Worm (Caenorhabditis elegans) whole organism, L1 larva: Measurements from ENCODE around the gene ZK1320.3.

Experiments
- C16A3.4 ChIP-seq: fragments of 150-350 bp; optimal IDR thresholded peaks from 2 replicates; lab custom pipeline; 2014; ENCODE audit warnings: missing biosample characterization, missing genetic modification characterization
- C34B4.2 ChIP-seq: sonication (generic microtip); optimal IDR thresholded peaks from 2 replicates; lab custom pipeline; 2017; ENCODE audit warnings: mild to moderate bottlenecking, missing genetic modification characterization, missing compliant biosample characterization
- F16B12.6 ChIP-seq: fragments of 150-350 bp; optimal IDR thresholded peaks from 2 replicates; lab custom pipeline; 2014; ENCODE audit warnings: missing biosample characterization, missing genetic modification characterization
- Y116A8C.19 ChIP-seq: sonication (generic microtip); optimal IDR thresholded peaks from 2 replicates; lab custom pipeline; 2016; ENCODE audit warnings: missing compliant biosample characterization, missing genetic modification characterization, borderline replicate concordance
- aha-1 ChIP-seq: fragments of 150-350 bp; optimal IDR thresholded peaks from 2 replicates; lab custom pipeline; 2014; ENCODE audit warnings: missing biosample characterization, missing genetic modification characterization
- alr-1 ChIP-seq: fragments of 200-800 bp; sonication (Bioruptor generic); optimal IDR thresholded peaks from 2 replicates; lab custom pipeline; 2018; ENCODE audit warnings: borderline replicate concordance, mild to moderate bottlenecking, missing genetic modification characterization, missing compliant biosample characterization
- aly-2 ChIP-seq: fragments of 150-350 bp; optimal IDR thresholded peaks from 2 replicates; lab custom pipeline; 2014; ENCODE audit warnings: missing biosample characterization, missing genetic modification characterization
- ama-1 ChIP-seq: fragments of 150-350 bp; optimal IDR thresholded peaks from 2 replicates; lab custom pipeline; 2014
- blmp-1 ChIP-seq: fragments of 150-350 bp; optimal IDR thresholded peaks from 2 replicates; lab custom pipeline; 2014; ENCODE audit warnings: missing biosample characterization, missing genetic modification characterization
- ceh-63 ChIP-seq: fragments of 200-800 bp; sonication (Bioruptor generic); optimal IDR thresholded peaks from 2 replicates; lab custom pipeline; 2018; ENCODE audit warnings: mild to moderate bottlenecking, missing genetic modification characterization, missing compliant biosample characterization
- ceh-8 ChIP-seq: fragments of 200-800 bp; sonication (Bioruptor generic); optimal IDR thresholded peaks from 2 replicates; lab custom pipeline; 2018; ENCODE audit warnings: mild to moderate bottlenecking, missing genetic modification characterization, moderate library complexity, missing compliant biosample characterization
- ceh-88 ChIP-seq: fragments of 200-800 bp; sonication (Bioruptor generic); IDR thresholded peaks from 2 replicates; pipeline ENCODE4 v1.3.6; 2022; ENCODE audit warnings: missing genetic modification characterization, missing compliant biosample characterization
- ceh-90 ChIP-seq: sonication (generic microtip); optimal IDR thresholded peaks from 2 replicates; lab custom pipeline; 2016; ENCODE audit warnings: missing genetic modification characterization, missing compliant biosample characterization
- dsc-1 ChIP-seq: sonication (generic microtip); optimal IDR thresholded peaks from 2 replicates; lab custom pipeline; 2016; ENCODE audit warnings: mild to moderate bottlenecking, missing genetic modification characterization, missing compliant biosample characterization
- efl-1 ChIP-seq, 4 experiments: fragments of 150-350 bp; optimal IDR thresholded peaks in 3 of 4; peaks in 1 of 4; 1 replicate in 1 of 4; 2 replicates in 3 of 4; lab custom pipeline; 2014; ENCODE audit warnings: missing biosample characterization in 2 of 4, missing genetic modification characterization in 2 of 4, missing genetic modification reagents in 2 of 4
- egl-13 ChIP-seq: sonication (generic microtip); optimal IDR thresholded peaks from 2 replicates; lab custom pipeline; 2016; ENCODE audit warnings: missing genotype, missing genetic modification reagents, missing genetic modification characterization, missing compliant biosample characterization
- elt-2 ChIP-seq: sonication (generic microtip); optimal IDR thresholded peaks from 2 replicates; lab custom pipeline; 2016; ENCODE audit warnings: missing genetic modification characterization, mild to moderate bottlenecking, inconsistent platforms, missing compliant biosample characterization, missing genetic modification reagents
- ets-5 ChIP-seq: fragments of 200-800 bp; sonication (Bioruptor generic); IDR thresholded peaks from 2 replicates; pipeline ENCODE4 v1.3.6; 2022; ENCODE audit warnings: missing genetic modification characterization, missing compliant biosample characterization
- fkh-8 ChIP-seq: sonication (generic microtip); optimal IDR thresholded peaks from 2 replicates; lab custom pipeline; 2016; ENCODE audit warnings: mild to moderate bottlenecking, missing genetic modification characterization, missing compliant biosample characterization
- hlh-17 ChIP-seq: fragments of 200-800 bp; sonication (Bioruptor generic); optimal IDR thresholded peaks from 2 replicates; lab custom pipeline; 2018; ENCODE audit warnings: missing genetic modification characterization, mild to moderate bottlenecking, missing compliant biosample characterization, moderate library complexity, borderline replicate concordance
- hlh-4 ChIP-seq: sonication (generic microtip); optimal IDR thresholded peaks from 2 replicates; lab custom pipeline; 2016; ENCODE audit warnings: mild to moderate bottlenecking, missing genetic modification characterization, missing compliant biosample characterization
- jun-1 ChIP-seq: fragments of 150-350 bp; optimal IDR thresholded peaks from 2 replicates; lab custom pipeline; 2014; ENCODE audit warnings: missing biosample characterization, missing genetic modification reagents, missing genetic modification characterization
- lin-14 ChIP-seq: fragments of 200-800 bp; sonication (Bioruptor generic); optimal IDR thresholded peaks from 2 replicates; lab custom pipeline; 2018; ENCODE audit warnings: mild to moderate bottlenecking, missing genetic modification characterization, moderate library complexity, missing compliant biosample characterization
- mab-9 ChIP-seq: fragments of 200-800 bp; sonication (Bioruptor generic); IDR thresholded peaks from 2 replicates; pipeline ENCODE4 v1.3.6; 2022; ENCODE audit warnings: missing genetic modification reagents, missing genetic modification characterization, missing compliant biosample characterization
- mdl-1 ChIP-seq, 2 experiments: fragments of 150-350 bp; optimal IDR thresholded peaks; 2 replicates each; lab custom pipeline; 2014 to 2017; ENCODE audit warnings: missing biosample characterization in 2 of 2, missing genetic modification characterization in 2 of 2, inconsistent platforms in 1 of 2
- mef-2 ChIP-seq: fragments of 150-350 bp; optimal IDR thresholded peaks from 2 replicates; lab custom pipeline; 2014; ENCODE audit warnings: missing biosample characterization, missing genetic modification characterization
- mep-1 ChIP-seq: fragments of 150-350 bp; optimal IDR thresholded peaks from 2 replicates; lab custom pipeline; 2014; ENCODE audit warnings: missing biosample characterization, missing genetic modification characterization
- nhr-19 ChIP-seq: fragments of 200-800 bp; sonication (Bioruptor generic); conservative IDR thresholded peaks from 2 replicates; pipeline ENCODE4 v1.3.6; 2022; ENCODE audit warnings: missing genetic modification characterization, missing compliant biosample characterization
- nhr-20 ChIP-seq: sonication (generic microtip); optimal IDR thresholded peaks from 2 replicates; lab custom pipeline; 2016; ENCODE audit warnings: mild to moderate bottlenecking, missing genetic modification characterization, missing compliant biosample characterization
- nhr-28 ChIP-seq: fragments of 150-350 bp; optimal IDR thresholded peaks from 2 replicates; lab custom pipeline; 2014; ENCODE audit warnings: missing biosample characterization, missing genetic modification characterization
- nhr-47 ChIP-seq: sonication (generic microtip); optimal IDR thresholded peaks from 2 replicates; lab custom pipeline; 2016; ENCODE audit warnings: mild to moderate bottlenecking, missing genetic modification characterization, moderate library complexity, missing compliant biosample characterization
- nhr-84 ChIP-seq: sonication (generic microtip); optimal IDR thresholded peaks from 2 replicates; lab custom pipeline; 2017; ENCODE audit warnings: missing biosample characterization, missing genetic modification characterization
- nhr-90 ChIP-seq: sonication (generic microtip); optimal IDR thresholded peaks from 2 replicates; lab custom pipeline; 2016; ENCODE audit warnings: mild to moderate bottlenecking, missing genetic modification characterization, missing compliant biosample characterization; ENCODE audit not compliant: poor library complexity
- pax-3 ChIP-seq: fragments of 200-800 bp; sonication (Bioruptor generic); optimal IDR thresholded peaks from 2 replicates; lab custom pipeline; 2018; ENCODE audit warnings: mild to moderate bottlenecking, missing genetic modification characterization, moderate library complexity, missing compliant biosample characterization
- pqm-1 ChIP-seq: sonication (generic microtip); optimal IDR thresholded peaks from 3 replicates; lab custom pipeline; 2017; ENCODE audit warnings: missing biosample characterization, missing genetic modification characterization
- rnt-1 ChIP-seq: sonication (generic microtip); optimal IDR thresholded peaks from 2 replicates; lab custom pipeline; 2016; ENCODE audit warnings: mild to moderate bottlenecking, missing genetic modification characterization, moderate library complexity, missing compliant biosample characterization
- skn-1 ChIP-seq: fragments of 150-350 bp; optimal IDR thresholded peaks from 2 replicates; lab custom pipeline; 2014; ENCODE audit warnings: missing biosample characterization, missing genetic modification characterization
- snpc-4 ChIP-seq: fragments of 150-350 bp; optimal IDR thresholded peaks from 2 replicates; lab custom pipeline; 2014; ENCODE audit warnings: missing biosample characterization, missing genetic modification characterization
- snu-23 ChIP-seq: sonication (generic microtip); optimal IDR thresholded peaks from 2 replicates; lab custom pipeline; 2016; ENCODE audit warnings: missing genetic modification characterization, missing compliant biosample characterization
- sox-4 ChIP-seq: sonication (generic microtip); optimal IDR thresholded peaks from 2 replicates; lab custom pipeline; 2016; ENCODE audit warnings: missing genetic modification characterization, missing compliant biosample characterization
- sup-37 ChIP-seq: fragments of 200-800 bp; sonication (Bioruptor generic); optimal IDR thresholded peaks from 2 replicates; lab custom pipeline; 2018; ENCODE audit warnings: mild to moderate bottlenecking, missing genetic modification characterization, missing compliant biosample characterization
- unc-30 ChIP-seq: sonication (generic microtip); optimal IDR thresholded peaks from 2 replicates; lab custom pipeline; 2017; ENCODE audit warnings: missing biosample characterization, missing genetic modification characterization
- unc-62 ChIP-seq: fragments of 150-350 bp; optimal IDR thresholded peaks from 2 replicates; lab custom pipeline; 2014; ENCODE audit warnings: missing biosample characterization, missing genetic modification reagents, missing genetic modification characterization
- unc-86 ChIP-seq: sonication (generic microtip); optimal IDR thresholded peaks from 2 replicates; lab custom pipeline; 2016; ENCODE audit warnings: missing genetic modification characterization, missing compliant biosample characterization
- unc-98 ChIP-seq: fragments of 200-800 bp; sonication (Bioruptor generic); IDR thresholded peaks from 2 replicates; pipeline ENCODE4 v1.3.6; 2022; ENCODE audit warnings: missing genetic modification characterization, missing compliant biosample characterization
- xbp-1 ChIP-seq: sonication (generic microtip); optimal IDR thresholded peaks from 2 replicates; lab custom pipeline; 2016; ENCODE audit warnings: missing genetic modification characterization, missing compliant biosample characterization
- zag-1 ChIP-seq: fragments of 150-350 bp; optimal IDR thresholded peaks from 2 replicates; lab custom pipeline; 2014; ENCODE audit warnings: missing biosample characterization, missing genetic modification characterization
- ztf-11 ChIP-seq, 2 experiments: sonication (generic microtip); optimal IDR thresholded peaks; 2 replicates each; lab custom pipeline; 2016 to 2017; ENCODE audit warnings: missing genetic modification characterization in 2 of 2, missing biosample characterization in 1 of 2, missing compliant biosample characterization in 1 of 2

ZK1320.3 gene

DNA sequence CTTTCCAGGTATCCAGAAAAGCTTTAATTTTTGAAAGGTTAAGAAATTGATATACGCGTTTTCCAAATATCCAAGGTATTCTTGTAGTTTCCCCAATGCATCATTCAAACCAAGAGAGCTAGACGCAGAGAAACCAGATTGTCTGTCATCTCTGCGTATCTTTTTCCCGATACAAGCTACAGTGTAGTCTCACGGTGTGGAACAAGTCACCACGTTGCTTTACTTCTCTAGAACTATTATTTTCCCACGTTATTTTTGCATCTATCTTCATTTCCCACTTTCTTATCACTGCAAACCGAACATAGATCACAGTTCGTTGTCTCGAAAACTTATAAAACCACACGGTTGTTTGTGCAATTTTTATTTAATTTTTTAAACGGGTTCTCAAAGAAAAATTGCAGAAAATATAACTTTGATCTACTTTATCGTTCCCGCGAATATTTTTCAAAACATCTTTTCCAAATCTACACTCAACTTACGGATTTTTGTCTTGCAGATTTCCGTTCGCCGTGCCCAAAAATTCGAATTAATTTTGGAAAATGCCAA is 3.9 kb downstream of the ZK1320.3 start, which contains the start of gene gstk-1 (continued):
- no peak for TF ChIP-seq egl-13
- no peak for TF ChIP-seq fkh-8 (tag; lab: Kevin White, UChicago)
- peak; percentile 13 for TF ChIP-seq snu-23 (GFP tag; lab: Kevin White, UChicago)
- no peak for TF ChIP-seq pax-3 (tag; lab: Kevin White, UChicago)
- TF ChIP-seq ceh-90 (tag; lab: Kevin White, UChicago), result no peak
- TF ChIP-seq nhr-19 (GFP tag; lab: Robert Waterston, UW), result 0 out of 2 replicates have a peak, but pooled peaks have one; percentile 13
- no peak for TF ChIP-seq pqm-1 (tag; lab: Kevin White, UChicago)
- TF ChIP-seq blmp-1 (tag; lab: Kevin White, UChicago), result peak; percentile 31
- no peak for TF ChIP-seq mef-2 (tag; lab: Kevin White, UChicago)
- peak in 1 of 2 experiments; percentile 13 for TF ChIP-seq efl-1 (optimal IDR thresholded peaks at IDR 0.05; lab: Kevin White, UChicago)
- no peak for TF ChIP-seq efl-1 (GFP tag; optimal IDR thresholded peaks at IDR 0.05 in 1 of 2; lab: Kevin White, UChicago)
- peak; percentile 23 for TF ChIP-seq rnt-1 (tag; lab: Kevin White, UChicago)
- no peak for TF ChIP-seq unc-98 (GFP tag; lab: Robert Waterston, UW)
- no peak for TF ChIP-seq ceh-8 (GFP tag; lab: Kevin White, UChicago)
- no peak for TF ChIP-seq F16B12.6 (tag; lab: Kevin White, UChicago)
- no peak for TF ChIP-seq nhr-84 (tag; lab: Kevin White, UChicago)
- peak; percentile 61 for TF ChIP-seq nhr-90
- no peak for TF ChIP-seq hlh-17 (GFP tag; lab: Kevin White, UChicago)
- TF ChIP-seq unc-30 (tag; lab: Kevin White, UChicago), result no peak
- no peak for TF ChIP-seq Y116A8C.19
- TF ChIP-seq nhr-47, result peak; percentile 39
- no peak for TF ChIP-seq C34B4.2 (tag; lab: Kevin White, UChicago)
- no peak for TF ChIP-seq alr-1 (tag; lab: Kevin White, UChicago)
- TF ChIP-seq mdl-1 (tag; optimal IDR thresholded peaks at IDR 0.05; lab: Kevin White, UChicago), result peak in 1 of 2 experiments; percentile 67
- TF ChIP-seq jun-1 (tag; lab: Kevin White, UChicago), result no peak
- no peak for TF ChIP-seq dsc-1
- peak; percentile 10 for TF ChIP-seq lin-14 (GFP tag; lab: Kevin White, UChicago)
- TF ChIP-seq C16A3.4 (tag; lab: Kevin White, UChicago), result peak; percentile 11
- TF ChIP-seq snpc-4, result no peak
- TF ChIP-seq ama-1 (lab: Kevin White, UChicago), result no peak
- TF ChIP-seq ztf-11 (tag; optimal IDR thresholded peaks at IDR 0.05; lab: Kevin White, UChicago), result no peak
- no peak for TF ChIP-seq ets-5

DNA sequence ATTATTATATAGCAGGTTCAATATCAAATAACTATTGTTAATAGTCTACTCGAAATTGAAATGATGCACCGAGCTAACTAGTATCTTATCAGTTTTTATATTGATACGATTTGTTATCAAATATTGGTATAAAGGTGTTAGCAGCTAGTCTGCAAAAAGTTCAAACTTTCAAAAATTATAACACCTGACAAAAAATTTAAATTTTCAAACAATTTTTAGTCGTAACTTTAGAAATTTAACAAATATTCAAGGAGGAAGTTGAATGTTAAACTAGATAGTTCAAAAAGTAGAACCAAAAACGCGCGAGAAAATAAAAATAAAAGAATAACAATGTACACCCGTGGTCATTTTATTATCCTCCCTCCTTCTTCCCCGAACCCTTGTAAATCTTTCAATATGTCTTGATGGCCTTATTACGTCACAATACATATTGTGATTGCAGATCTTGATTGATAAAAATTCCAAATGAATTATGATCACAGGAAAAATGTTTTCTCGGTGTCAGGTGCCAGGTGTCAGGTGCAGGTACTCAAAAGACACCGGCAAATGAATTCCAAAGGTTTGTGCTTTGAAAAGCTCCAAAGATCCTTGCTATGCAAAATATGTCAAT is 4.6 kb downstream of the ZK1320.3 start, which contains the start of gene ZK1307.1:
TSS of gene ZK1307.1 (minus strand) at position 51 of the 610 bp plus-strand sequence.
- TF ChIP-seq sox-4 (tag; lab: Kevin White, UChicago) (no peak), blmp-1 (tag; lab: Kevin White, UChicago) (peak; percentile 23), elt-2 (tag; lab: Kevin White, UChicago) (peak; percentile 32)

ce11 chrII:9653679-9654078 is 6.5 kb downstream of the ZK1320.3 start, which contains the start of gene ZK1307.2:
ZK1307.2 (minus strand) TSS chrII:9653952.
- TF ChIP-seq mep-1 (tag; lab: Kevin White, UChicago), result no peak
- no peak for TF ChIP-seq unc-62 (GFP tag; lab: Kevin White, UChicago)
- no peak for TF ChIP-seq egl-13
- TF ChIP-seq sup-37 (GFP tag; lab: Kevin White, UChicago), result no peak
- no peak for TF ChIP-seq fkh-8 (tag; lab: Kevin White, UChicago)
- TF ChIP-seq ceh-88 (GFP tag; lab: Robert Waterston, UW), result no peak
- no peak for TF ChIP-seq ceh-63 (GFP tag; lab: Kevin White, UChicago)
- TF ChIP-seq mab-9 (GFP tag; lab: Robert Waterston, UW), result no peak
- TF ChIP-seq nhr-20 (tag; lab: Kevin White, UChicago), result no peak
- TF ChIP-seq ceh-90 (tag; lab: Kevin White, UChicago), result no peak
- TF ChIP-seq nhr-28, result no peak
- no peak for TF ChIP-seq skn-1
- no peak for TF ChIP-seq aha-1
- TF ChIP-seq xbp-1, result no peak
- no peak for TF ChIP-seq zag-1 (tag; lab: Kevin White, UChicago)
- TF ChIP-seq dsc-1, result no peak
- TF ChIP-seq unc-86, result no peak
- TF ChIP-seq hlh-4 (tag; lab: Kevin White, UChicago), result no peak
- TF ChIP-seq aly-2 (tag; lab: Kevin White, UChicago), result no peak
- no peak for TF ChIP-seq mef-2 (tag; lab: Kevin White, UChicago)
